Worm (Caenorhabditis elegans) whole organism, late embryonic: Measurements from ENCODE around the gene F38B6.2.

ENCODE experiments used
- C38D4.7 ChIP-seq: fragments of 200-800 bp; sonication (Bioruptor generic); optimal IDR thresholded peaks from 2 replicates; lab custom pipeline; 2018; ENCODE audit warnings: mild to moderate bottlenecking, missing genetic modification characterization, moderate library complexity, missing compliant biosample characterization
- F13H6.1 ChIP-seq: sonication (generic microtip); optimal IDR thresholded peaks from 2 replicates; lab custom pipeline; 2016; ENCODE audit warnings: missing genetic modification characterization, missing compliant biosample characterization
- T23F11.4 ChIP-seq: fragments of 200-800 bp; sonication (Bioruptor generic); optimal IDR thresholded peaks from 2 replicates; lab custom pipeline; 2018; ENCODE audit warnings: mild to moderate bottlenecking, missing genetic modification characterization, missing compliant biosample characterization
- ahr-1 ChIP-seq: sonication (generic microtip); optimal IDR thresholded peaks from 2 replicates; lab custom pipeline; 2016; ENCODE audit warnings: missing genetic modification characterization, missing compliant biosample characterization
- ceh-14 ChIP-seq: sonication (generic microtip); optimal IDR thresholded peaks from 2 replicates; lab custom pipeline; 2016; ENCODE audit warnings: missing genotype, missing genetic modification characterization, missing compliant biosample characterization
- ceh-18 ChIP-seq: sonication (generic microtip); optimal IDR thresholded peaks from 2 replicates; lab custom pipeline; 2016; ENCODE audit warnings: missing genetic modification characterization, missing compliant biosample characterization
- ceh-19 ChIP-seq: fragments of 200-800 bp; sonication (Bioruptor generic); optimal IDR thresholded peaks from 2 replicates; lab custom pipeline; 2018; ENCODE audit warnings: mild to moderate bottlenecking, missing genetic modification characterization, missing compliant biosample characterization
- ceh-2 ChIP-seq: sonication (generic microtip); optimal IDR thresholded peaks from 2 replicates; lab custom pipeline; 2016; ENCODE audit warnings: missing genotype, missing genetic modification characterization, missing compliant biosample characterization
- ceh-22 ChIP-seq: sonication (generic microtip); optimal IDR thresholded peaks from 2 replicates; lab custom pipeline; 2017; ENCODE audit warnings: missing biosample characterization, missing genetic modification characterization
- ceh-24 ChIP-seq: sonication (generic microtip); optimal IDR thresholded peaks from 2 replicates; lab custom pipeline; 2016; ENCODE audit warnings: mild to moderate bottlenecking, missing genetic modification characterization, missing compliant biosample characterization
- ceh-30 ChIP-seq: fragments of 150-350 bp; optimal IDR thresholded peaks from 2 replicates; lab custom pipeline; 2014; ENCODE audit warnings: missing biosample characterization, missing genetic modification characterization
- ceh-31 ChIP-seq: sonication (generic microtip); optimal IDR thresholded peaks from 2 replicates; lab custom pipeline; 2016; ENCODE audit warnings: missing genetic modification characterization, missing compliant biosample characterization
- ceh-34 ChIP-seq: sonication (generic microtip); optimal IDR thresholded peaks from 2 replicates; lab custom pipeline; 2016; ENCODE audit warnings: mild to moderate bottlenecking, missing genetic modification characterization, missing compliant biosample characterization
- ceh-6 ChIP-seq: fragments of 200-800 bp; sonication (Bioruptor generic); optimal IDR thresholded peaks from 2 replicates; lab custom pipeline; 2018; ENCODE audit warnings: mild to moderate bottlenecking, missing genetic modification characterization, missing compliant biosample characterization
- ceh-9 ChIP-seq: sonication (generic microtip); optimal IDR thresholded peaks from 2 replicates; lab custom pipeline; 2016; ENCODE audit warnings: mild to moderate bottlenecking, missing genetic modification characterization, inconsistent platforms, missing compliant biosample characterization
- dmd-4 ChIP-seq: sonication (generic microtip); optimal IDR thresholded peaks from 2 replicates; lab custom pipeline; 2016; ENCODE audit warnings: borderline replicate concordance, missing genetic modification characterization, missing compliant biosample characterization
- elt-2 ChIP-seq: sonication (generic microtip); optimal IDR thresholded peaks from 2 replicates; lab custom pipeline; 2016; ENCODE audit warnings: missing genetic modification reagents, missing genetic modification characterization, missing compliant biosample characterization
- ets-4 ChIP-seq: sonication (generic microtip); optimal IDR thresholded peaks from 2 replicates; lab custom pipeline; 2016; ENCODE audit warnings: missing genetic modification characterization, missing compliant biosample characterization
- hlh-13 ChIP-seq: fragments of 200-800 bp; sonication (Bioruptor generic); optimal IDR thresholded peaks from 2 replicates; lab custom pipeline; 2018; ENCODE audit warnings: mild to moderate bottlenecking, missing genetic modification characterization, missing compliant biosample characterization
- hlh-15 ChIP-seq: sonication (generic microtip); optimal IDR thresholded peaks from 2 replicates; lab custom pipeline; 2016; ENCODE audit warnings: missing genetic modification characterization, missing compliant biosample characterization
- hlh-30 ChIP-seq: sonication (generic microtip); optimal IDR thresholded peaks from 2 replicates; lab custom pipeline; 2017; ENCODE audit warnings: antibody characterized with exemption, missing genetic modification characterization, missing compliant biosample characterization; ENCODE audit not compliant: insufficient read depth
- hlh-8 ChIP-seq: sonication (generic microtip); optimal IDR thresholded peaks from 2 replicates; lab custom pipeline; 2016; ENCODE audit warnings: missing genotype, missing genetic modification characterization, missing compliant biosample characterization
- lim-6 ChIP-seq: sonication (generic microtip); optimal IDR thresholded peaks from 2 replicates; lab custom pipeline; 2016; ENCODE audit warnings: missing genetic modification characterization, missing compliant biosample characterization
- nhr-11 ChIP-seq: fragments of 150-350 bp; optimal IDR thresholded peaks from 2 replicates; lab custom pipeline; 2014; ENCODE audit warnings: missing biosample characterization, missing genetic modification characterization
- odd-2 ChIP-seq: sonication (generic microtip); optimal IDR thresholded peaks from 2 replicates; lab custom pipeline; 2017; ENCODE audit warnings: antibody characterized with exemption, mild to moderate bottlenecking, missing genetic modification characterization, missing compliant biosample characterization
- pat-9 ChIP-seq: fragments of 200-800 bp; sonication (Bioruptor generic); optimal IDR thresholded peaks from 2 replicates; lab custom pipeline; 2018; ENCODE audit warnings: mild to moderate bottlenecking, missing genetic modification characterization, moderate library complexity, missing compliant biosample characterization
- pax-1 ChIP-seq: fragments of 150-350 bp; optimal IDR thresholded peaks from 2 replicates; lab custom pipeline; 2014; ENCODE audit warnings: missing biosample characterization, missing genetic modification characterization
- pha-2 ChIP-seq: sonication (generic microtip); optimal IDR thresholded peaks from 2 replicates; lab custom pipeline; 2017; ENCODE audit warnings: mild to moderate bottlenecking, missing genetic modification characterization, missing compliant biosample characterization
- pha-4 ChIP-seq: fragments of 150-350 bp; optimal IDR thresholded peaks from 2 replicates; lab custom pipeline; 2018; ENCODE audit warnings: missing biosample characterization, missing genetic modification reagents, missing genetic modification characterization
- pros-1 ChIP-seq: fragments of 150-350 bp; optimal IDR thresholded peaks from 2 replicates; lab custom pipeline; 2014; ENCODE audit warnings: missing biosample characterization, missing genetic modification reagents, missing genetic modification characterization
- ref-2 ChIP-seq: sonication (generic microtip); optimal IDR thresholded peaks from 2 replicates; lab custom pipeline; 2016; ENCODE audit warnings: missing genetic modification characterization, missing compliant biosample characterization
- rnt-1 ChIP-seq: sonication (generic microtip); optimal IDR thresholded peaks from 2 replicates; lab custom pipeline; 2016; ENCODE audit warnings: missing genetic modification characterization, missing compliant biosample characterization
- sdc-2 ChIP-seq: sonication (generic microtip); optimal IDR thresholded peaks from 2 replicates; lab custom pipeline; 2016; ENCODE audit warnings: missing genotype, missing genetic modification characterization, missing compliant biosample characterization
- sox-2 ChIP-seq: fragments of 200-800 bp; sonication (Bioruptor generic); IDR thresholded peaks from 2 replicates; pipeline ENCODE4 v1.3.6; 2022; ENCODE audit warnings: missing genetic modification reagents, missing genetic modification characterization, missing compliant biosample characterization
- sox-4 ChIP-seq: sonication (generic microtip); optimal IDR thresholded peaks from 2 replicates; lab custom pipeline; 2017; ENCODE audit warnings: mild to moderate bottlenecking, missing genetic modification characterization, inconsistent platforms, missing compliant biosample characterization
- tbx-2 ChIP-seq: sonication (generic microtip); optimal IDR thresholded peaks from 2 replicates; lab custom pipeline; 2016; ENCODE audit warnings: missing genetic modification characterization, missing compliant biosample characterization
- tbx-7 ChIP-seq: sonication (generic microtip); optimal IDR thresholded peaks from 2 replicates; lab custom pipeline; 2016; ENCODE audit warnings: missing genotype, missing genetic modification characterization, missing compliant biosample characterization
- unc-86 ChIP-seq: sonication (generic microtip); optimal IDR thresholded peaks from 2 replicates; lab custom pipeline; 2016; ENCODE audit warnings: missing genetic modification characterization, missing compliant biosample characterization
- zip-5 ChIP-seq: sonication (generic microtip); optimal IDR thresholded peaks from 2 replicates; lab custom pipeline; 2016; ENCODE audit warnings: missing genetic modification characterization, missing compliant biosample characterization

Gene F38B6.2

ce11 chrX:6742011-6742683 is 43.8 kb downstream of the F38B6.2 start, which contains the start of gene mdl-1 (continued):
- TF ChIP-seq ceh-6 = peak; percentile 8
- TF ChIP-seq sdc-2 (tag; lab: Kevin White, UChicago) = peak; percentile 63
- no peak for TF ChIP-seq ceh-9
- no peak for TF ChIP-seq ceh-24
- peak; percentile 63 for TF ChIP-seq ceh-14 (tag; lab: Kevin White, UChicago)
- no peak for TF ChIP-seq sox-4 (tag; lab: Kevin White, UChicago)
- TF ChIP-seq C38D4.7 = peak; percentile 23
- no peak for TF ChIP-seq hlh-8 (tag; lab: Kevin White, UChicago)
- TF ChIP-seq pros-1 (tag; lab: Kevin White, UChicago) = peak; percentile 65
- no peak for TF ChIP-seq dmd-4 (tag; lab: Kevin White, UChicago)
- no peak for TF ChIP-seq hlh-15 (tag; lab: Kevin White, UChicago)
- peak; percentile 58 for TF ChIP-seq ets-4 (tag; lab: Kevin White, UChicago)
- TF ChIP-seq odd-2 (tag; lab: Kevin White, UChicago) = no peak
- peak; percentile 76 for TF ChIP-seq pha-2 (tag; lab: Kevin White, UChicago)
- peak; percentile 79 for TF ChIP-seq ceh-31 (tag; lab: Kevin White, UChicago)
- TF ChIP-seq nhr-11 (tag; lab: Kevin White, UChicago) = no peak
- TF ChIP-seq F13H6.1 (tag; lab: Kevin White, UChicago) = peak; percentile 54
- TF ChIP-seq, all 69 proteins: peak for 33

- TF ChIP-seq ceh-34 (tag; lab: Kevin White, UChicago) = no peak
- no peak for TF ChIP-seq pros-1 (tag; lab: Kevin White, UChicago)
- TF ChIP-seq ceh-30 = no peak
- no peak for TF ChIP-seq ceh-6
- no peak for TF ChIP-seq T23F11.4 (GFP tag; lab: Kevin White, UChicago)
- TF ChIP-seq F13H6.1 (tag; lab: Kevin White, UChicago) = no peak
- no peak for TF ChIP-seq ahr-1
- TF ChIP-seq ceh-22 (tag; lab: Kevin White, UChicago) = no peak
- no peak for TF ChIP-seq hlh-13 (GFP tag; lab: Kevin White, UChicago)
- TF ChIP-seq hlh-30 (tag; lab: Kevin White, UChicago) = peak; percentile 78
- no peak for TF ChIP-seq pha-4 (tag; lab: Kevin White, UChicago)
- no peak for TF ChIP-seq ref-2
- TF ChIP-seq ceh-19 (GFP tag; lab: Kevin White, UChicago) = no peak
- TF ChIP-seq ceh-31 (tag; lab: Kevin White, UChicago) = peak; percentile 7
- TF ChIP-seq ceh-18 (tag; lab: Kevin White, UChicago) = peak; percentile 23
- TF ChIP-seq ets-4 (tag; lab: Kevin White, UChicago) = no peak
- TF ChIP-seq lim-6 = no peak
- no peak for TF ChIP-seq tbx-7 (tag; lab: Kevin White, UChicago)
Measured at ce11 chrX:6742891-6743290, 44.6 kb downstream of the F38B6.2 start.

ce11 chrX:6743344-6743743 is 45.0 kb downstream of the F38B6.2 start:
- TF ChIP-seq ceh-9 (no peak), rnt-1 (tag; lab: Kevin White, UChicago) (no peak), pat-9 (tag; lab: Kevin White, UChicago) (no peak), zip-5 (no peak), ahr-1 (no peak), tbx-2 (tag; lab: Kevin White, UChicago) (no peak), odd-2 (tag; lab: Kevin White, UChicago) (no peak), elt-2 (tag; lab: Kevin White, UChicago) (no peak), dmd-4 (tag; lab: Kevin White, UChicago) (no peak), ceh-24 (no peak), ceh-2 (tag; lab: Kevin White, UChicago) (no peak), ceh-22 (tag; lab: Kevin White, UChicago) (no peak), unc-86 (tag; lab: Kevin White, UChicago) (no peak), pax-1 (no peak), ceh-34 (tag; lab: Kevin White, UChicago) (no peak), ceh-14 (tag; lab: Kevin White, UChicago) (no peak), pros-1 (tag; lab: Kevin White, UChicago) (no peak), sox-2 (GFP tag; lab: Robert Waterston, UW) (no peak)
